Worm (Caenorhabditis elegans): Measurements from ENCODE around the gene clc-2.

The clc-2 gene

ce11 chrX:7436912-7437311, 5.6 kb downstream of the clc-2 start (continued):
- TF ChIP-seq isw-1 (GFP tag; IDR thresholded peaks at IDR 0.05) = no peak
- 0 out of 2 replicates have a peak, but pooled peaks have one; percentile 8 for TF ChIP-seq nhr-19 (GFP tag; conservative IDR thresholded peaks at IDR 0.05)
- TF ChIP-seq snu-23 (GFP tag; optimal IDR thresholded peaks at IDR 0.05) = peak; percentile 54
- TF ChIP-seq nhr-71 (tag; optimal IDR thresholded peaks at IDR 0.05) = peak; percentile 52
- TF ChIP-seq lin-13 (GFP tag; optimal IDR thresholded peaks at IDR 0.05) = no peak
- no peak for TF ChIP-seq nhr-47 (tag; optimal IDR thresholded peaks at IDR 0.05)
- no peak for TF ChIP-seq lin-15B (tag; optimal IDR thresholded peaks at IDR 0.05)
- no peak for TF ChIP-seq mef-2 (tag; optimal IDR thresholded peaks at IDR 0.05)
- no peak for TF ChIP-seq mab-9 (GFP tag; IDR thresholded peaks at IDR 0.05)
- TF ChIP-seq pqm-1 (tag; optimal IDR thresholded peaks at IDR 0.05) = no peak
- TF ChIP-seq tlp-1 (tag; optimal IDR thresholded peaks at IDR 0.05) = no peak
- no peak for TF ChIP-seq tbx-2 (tag; optimal IDR thresholded peaks at IDR 0.05)
- TF ChIP-seq sox-4 (tag; optimal IDR thresholded peaks at IDR 0.05) = no peak
- TF ChIP-seq pax-3 (tag; optimal IDR thresholded peaks at IDR 0.05) = no peak
- no peak for TF ChIP-seq ceh-63 (GFP tag; optimal IDR thresholded peaks at IDR 0.05)
- no peak for TF ChIP-seq lin-39 (tag; optimal IDR thresholded peaks at IDR 0.05)
- TF ChIP-seq Y116A8C.19 (tag; optimal IDR thresholded peaks at IDR 0.05; ENCODE audit: borderline replicate concordance) = no peak
- no peak for TF ChIP-seq lsy-2 (tag; optimal IDR thresholded peaks at IDR 0.05)
- TF ChIP-seq irx-1 (tag; optimal IDR thresholded peaks at IDR 0.05) = no peak
- TF ChIP-seq elt-3 (tag; optimal IDR thresholded peaks at IDR 0.05) = peak in 2 of 6 experiments; percentile 53 to 71
- no peak for TF ChIP-seq ztf-11 (tag; optimal IDR thresholded peaks at IDR 0.05)
- TF ChIP-seq aly-2 (tag; optimal IDR thresholded peaks at IDR 0.05) = no peak
- TF ChIP-seq sptf-1 (tag; optimal IDR thresholded peaks at IDR 0.05) = no peak
- TF ChIP-seq xbp-1 (tag; optimal IDR thresholded peaks at IDR 0.05) = no peak
- TF ChIP-seq nhr-12 (tag; optimal IDR thresholded peaks at IDR 0.05) = no peak
- TF ChIP-seq ces-1 (GFP tag; optimal IDR thresholded peaks at IDR 0.05) = no peak
- no peak for TF ChIP-seq ceh-82 (tag; optimal IDR thresholded peaks at IDR 0.05)
- TF ChIP-seq ets-5 (GFP tag; IDR thresholded peaks at IDR 0.05) = no peak
- TF ChIP-seq alr-1 (tag; optimal IDR thresholded peaks at IDR 0.05; ENCODE audit: borderline replicate concordance) = no peak
- TF ChIP-seq elt-2 (tag; optimal IDR thresholded peaks at IDR 0.05) = no peak
- TF ChIP-seq unc-86 (tag; optimal IDR thresholded peaks at IDR 0.05) = no peak

- TF ChIP-seq egl-27 (tag; optimal IDR thresholded peaks at IDR 0.05) (no peak), nhr-85 (tag) (peak; percentile 87), nhr-71 (tag; optimal IDR thresholded peaks at IDR 0.05) (peak; percentile 29), lin-14 (GFP tag; optimal IDR thresholded peaks at IDR 0.05) (peak; percentile 65), C16A3.4 (tag; optimal IDR thresholded peaks at IDR 0.05) (no peak), fkh-8 (tag; optimal IDR thresholded peaks at IDR 0.05) (no peak), lin-13 (GFP tag; optimal IDR thresholded peaks at IDR 0.05) (no peak), nhr-11 (tag; optimal IDR thresholded peaks at IDR 0.05) (no peak), C34B4.2 (tag; optimal IDR thresholded peaks at IDR 0.05) (no peak), ztf-11 (tag; optimal IDR thresholded peaks at IDR 0.05) (no peak), ets-5 (GFP tag; IDR thresholded peaks at IDR 0.05) (no peak), aly-2 (tag; optimal IDR thresholded peaks at IDR 0.05) (no peak), hlh-4 (tag; optimal IDR thresholded peaks at IDR 0.05) (no peak), elt-3 (tag; optimal IDR thresholded peaks at IDR 0.05) (peak in 1 of 6 experiments; percentile 40), mep-1 (tag; optimal IDR thresholded peaks at IDR 0.05) (no peak), isw-1 (GFP tag; IDR thresholded peaks at IDR 0.05) (no peak), snu-23 (GFP tag; optimal IDR thresholded peaks at IDR 0.05) (peak; percentile 4), mab-9 (GFP tag; IDR thresholded peaks at IDR 0.05) (no peak), C04F5.9 (tag; optimal IDR thresholded peaks at IDR 0.05) (no peak), tlp-1 (tag; optimal IDR thresholded peaks at IDR 0.05) (no peak), nhr-20 (tag; optimal IDR thresholded peaks at IDR 0.05) (peak; percentile 13), dsc-1 (tag; optimal IDR thresholded peaks at IDR 0.05) (no peak), unc-130 (tag; optimal IDR thresholded peaks at IDR 0.05) (no peak), pag-3 (tag; optimal IDR thresholded peaks at IDR 0.05; ENCODE audit: borderline replicate concordance, insufficient read depth) (no peak), lir-3 (tag; optimal IDR thresholded peaks at IDR 0.05; ENCODE audit: poor library complexity) (no peak), swsn-7 (tag; optimal IDR thresholded peaks at IDR 0.05) (no peak), nhr-84 (tag; optimal IDR thresholded peaks at IDR 0.05) (no peak), efl-1 (optimal IDR thresholded peaks at IDR 0.05) (no peak), efl-1 (GFP tag; optimal IDR thresholded peaks at IDR 0.05 in 1 of 2) (no peak), fkh-10 (GFP tag; optimal IDR thresholded peaks at IDR 0.05) (no peak), grh-1 (GFP tag; IDR thresholded peaks at IDR 0.05) (peak; percentile 83)
These were observed 6.7 kb downstream of the clc-2 start, which contains the start of gene C01C10.2 for ce11 chrX:7437949-7438348. Gene C01C10.2 (minus strand): TSS chrX:7438118.

Data from whole organism, L1 larva.